Worm (Caenorhabditis elegans) whole organism, L1 larva: ENCODE measurements around the gene cee-1.
A peak's percentile ranks its signal among the peaks of the same experiment; 100 is the strongest.

ENCODE experiments used
- C16A3.4 ChIP-seq: fragments of 150-350 bp; optimal IDR thresholded peaks from 2 replicates; lab custom pipeline; 2014; ENCODE audit warnings: missing biosample characterization, missing genetic modification characterization
- F16B12.6 ChIP-seq: fragments of 150-350 bp; optimal IDR thresholded peaks from 2 replicates; lab custom pipeline; 2014; ENCODE audit warnings: missing biosample characterization, missing genetic modification characterization
- Y116A8C.19 ChIP-seq: sonication (generic microtip); optimal IDR thresholded peaks from 2 replicates; lab custom pipeline; 2016; ENCODE audit warnings: missing compliant biosample characterization, missing genetic modification characterization, borderline replicate concordance
- alr-1 ChIP-seq: fragments of 200-800 bp; sonication (Bioruptor generic); optimal IDR thresholded peaks from 2 replicates; lab custom pipeline; 2018; ENCODE audit warnings: borderline replicate concordance, mild to moderate bottlenecking, missing genetic modification characterization, missing compliant biosample characterization
- aly-2 ChIP-seq: fragments of 150-350 bp; optimal IDR thresholded peaks from 2 replicates; lab custom pipeline; 2014; ENCODE audit warnings: missing biosample characterization, missing genetic modification characterization
- blmp-1 ChIP-seq: fragments of 150-350 bp; optimal IDR thresholded peaks from 2 replicates; lab custom pipeline; 2014; ENCODE audit warnings: missing biosample characterization, missing genetic modification characterization
- ceh-82 ChIP-seq, 3 experiments: fragments of 150-350 bp in 1 of 3; sonication (generic microtip) in 2 of 3; optimal IDR thresholded peaks; 2 replicates each; lab custom pipeline; 2014 to 2017; ENCODE audit warnings: missing biosample characterization in 3 of 3, missing genetic modification characterization in 3 of 3
- ceh-90 ChIP-seq: sonication (generic microtip); optimal IDR thresholded peaks from 2 replicates; lab custom pipeline; 2016; ENCODE audit warnings: missing genetic modification characterization, missing compliant biosample characterization
- dpl-1 ChIP-seq, 3 experiments: fragments of 150-350 bp in 2 of 3; sonication (generic microtip) in 1 of 3; optimal IDR thresholded peaks; 2 replicates each; lab custom pipeline; 2014 to 2017; ENCODE audit warnings: missing biosample characterization in 3 of 3, missing genetic modification characterization in 3 of 3, missing genetic modification reagents in 3 of 3
- efl-1 ChIP-seq, 4 experiments: fragments of 150-350 bp; optimal IDR thresholded peaks in 3 of 4; peaks in 1 of 4; 1 replicate in 1 of 4; 2 replicates in 3 of 4; lab custom pipeline; 2014; ENCODE audit warnings: missing biosample characterization in 2 of 4, missing genetic modification characterization in 2 of 4, missing genetic modification reagents in 2 of 4
- ets-5 ChIP-seq: fragments of 200-800 bp; sonication (Bioruptor generic); IDR thresholded peaks from 2 replicates; pipeline ENCODE4 v1.3.6; 2022; ENCODE audit warnings: missing genetic modification characterization, missing compliant biosample characterization
- fkh-4 ChIP-seq: sonication (generic microtip); optimal IDR thresholded peaks from 2 replicates; lab custom pipeline; 2016; ENCODE audit warnings: missing compliant biosample characterization, missing genetic modification characterization, borderline replicate concordance
- fkh-8 ChIP-seq: sonication (generic microtip); optimal IDR thresholded peaks from 2 replicates; lab custom pipeline; 2016; ENCODE audit warnings: mild to moderate bottlenecking, missing genetic modification characterization, missing compliant biosample characterization
- fos-1 ChIP-seq: fragments of 150-350 bp; optimal IDR thresholded peaks from 2 replicates; lab custom pipeline; 2014; ENCODE audit warnings: missing biosample characterization, missing genetic modification characterization
- irx-1 ChIP-seq: sonication (generic microtip); optimal IDR thresholded peaks from 2 replicates; lab custom pipeline; 2016; ENCODE audit warnings: missing genetic modification characterization, missing compliant biosample characterization
- isw-1 ChIP-seq: fragments of 200-800 bp; sonication (Bioruptor generic); IDR thresholded peaks from 2 replicates; pipeline ENCODE4 v1.3.6; 2022; ENCODE audit warnings: missing genetic modification characterization, missing compliant biosample characterization
- lin-14 ChIP-seq: fragments of 200-800 bp; sonication (Bioruptor generic); optimal IDR thresholded peaks from 2 replicates; lab custom pipeline; 2018; ENCODE audit warnings: mild to moderate bottlenecking, missing genetic modification characterization, moderate library complexity, missing compliant biosample characterization
- lin-35 ChIP-seq, 2 experiments: fragments of 150-350 bp; optimal IDR thresholded peaks; 2 replicates each; lab custom pipeline; 2014; ENCODE audit warnings: missing biosample characterization in 2 of 2, missing genetic modification characterization in 2 of 2, missing genetic modification reagents in 2 of 2
- lir-3 ChIP-seq: sonication (generic microtip); optimal IDR thresholded peaks from 2 replicates; lab custom pipeline; 2016; ENCODE audit warnings: mild to moderate bottlenecking, missing genetic modification characterization, moderate library complexity, missing compliant biosample characterization; ENCODE audit not compliant: poor library complexity
- lsy-2 ChIP-seq, 2 experiments: fragments of 150-350 bp; optimal IDR thresholded peaks; 2 replicates each; lab custom pipeline; 2014; ENCODE audit warnings: missing biosample characterization in 2 of 2, missing genetic modification characterization in 2 of 2
- mep-1 ChIP-seq: fragments of 150-350 bp; optimal IDR thresholded peaks from 2 replicates; lab custom pipeline; 2014; ENCODE audit warnings: missing biosample characterization, missing genetic modification characterization
- nhr-11 ChIP-seq: fragments of 150-350 bp; optimal IDR thresholded peaks from 2 replicates; lab custom pipeline; 2014; ENCODE audit warnings: missing biosample characterization, missing genetic modification characterization
- nhr-19 ChIP-seq: fragments of 200-800 bp; sonication (Bioruptor generic); conservative IDR thresholded peaks from 2 replicates; pipeline ENCODE4 v1.3.6; 2022; ENCODE audit warnings: missing genetic modification characterization, missing compliant biosample characterization
- nhr-237 ChIP-seq: fragments of 150-350 bp; optimal IDR thresholded peaks from 2 replicates; lab custom pipeline; 2014; ENCODE audit warnings: missing biosample characterization, missing genetic modification characterization
- nhr-28 ChIP-seq: fragments of 150-350 bp; optimal IDR thresholded peaks from 2 replicates; lab custom pipeline; 2014; ENCODE audit warnings: missing biosample characterization, missing genetic modification characterization
- nhr-71 ChIP-seq: sonication (generic microtip); optimal IDR thresholded peaks from 2 replicates; lab custom pipeline; 2016; ENCODE audit warnings: mild to moderate bottlenecking, missing genetic modification characterization, moderate library complexity, missing compliant biosample characterization
- nhr-77 ChIP-seq: fragments of 150-350 bp; optimal IDR thresholded peaks from 2 replicates; lab custom pipeline; 2014; ENCODE audit warnings: missing biosample characterization, missing genetic modification characterization
- nhr-90 ChIP-seq: sonication (generic microtip); optimal IDR thresholded peaks from 2 replicates; lab custom pipeline; 2016; ENCODE audit warnings: mild to moderate bottlenecking, missing genetic modification characterization, missing compliant biosample characterization; ENCODE audit not compliant: poor library complexity
- pag-3 ChIP-seq: sonication (generic microtip); optimal IDR thresholded peaks from 2 replicates; lab custom pipeline; 2017; ENCODE audit warnings: missing genetic modification characterization, mild to moderate bottlenecking, missing compliant biosample characterization, antibody characterized with exemption, borderline replicate concordance; ENCODE audit not compliant: insufficient read depth
- pqm-1 ChIP-seq: sonication (generic microtip); optimal IDR thresholded peaks from 3 replicates; lab custom pipeline; 2017; ENCODE audit warnings: missing biosample characterization, missing genetic modification characterization
- skn-1 ChIP-seq: fragments of 150-350 bp; optimal IDR thresholded peaks from 2 replicates; lab custom pipeline; 2014; ENCODE audit warnings: missing biosample characterization, missing genetic modification characterization
- sox-4 ChIP-seq: sonication (generic microtip); optimal IDR thresholded peaks from 2 replicates; lab custom pipeline; 2016; ENCODE audit warnings: missing genetic modification characterization, missing compliant biosample characterization
- sptf-1 ChIP-seq: fragments of 150-350 bp; optimal IDR thresholded peaks from 2 replicates; lab custom pipeline; 2014; ENCODE audit warnings: missing biosample characterization, missing genetic modification characterization
- sup-37 ChIP-seq: fragments of 200-800 bp; sonication (Bioruptor generic); optimal IDR thresholded peaks from 2 replicates; lab custom pipeline; 2018; ENCODE audit warnings: mild to moderate bottlenecking, missing genetic modification characterization, missing compliant biosample characterization
- tbx-2 ChIP-seq: sonication (generic microtip); optimal IDR thresholded peaks from 2 replicates; lab custom pipeline; 2016; ENCODE audit warnings: missing genetic modification characterization, missing compliant biosample characterization
- unc-130 ChIP-seq: fragments of 150-350 bp; optimal IDR thresholded peaks from 2 replicates; lab custom pipeline; 2017; ENCODE audit warnings: missing biosample characterization, missing genetic modification characterization, inconsistent platforms
- unc-30 ChIP-seq: sonication (generic microtip); optimal IDR thresholded peaks from 2 replicates; lab custom pipeline; 2017; ENCODE audit warnings: missing biosample characterization, missing genetic modification characterization
- unc-62 ChIP-seq: fragments of 150-350 bp; optimal IDR thresholded peaks from 2 replicates; lab custom pipeline; 2014; ENCODE audit warnings: missing biosample characterization, missing genetic modification reagents, missing genetic modification characterization
- unc-86 ChIP-seq: sonication (generic microtip); optimal IDR thresholded peaks from 2 replicates; lab custom pipeline; 2016; ENCODE audit warnings: missing genetic modification characterization, missing compliant biosample characterization
- xbp-1 ChIP-seq: sonication (generic microtip); optimal IDR thresholded peaks from 2 replicates; lab custom pipeline; 2016; ENCODE audit warnings: missing genetic modification characterization, missing compliant biosample characterization
- zag-1 ChIP-seq: fragments of 150-350 bp; optimal IDR thresholded peaks from 2 replicates; lab custom pipeline; 2014; ENCODE audit warnings: missing biosample characterization, missing genetic modification characterization

Gene cee-1

DNA sequence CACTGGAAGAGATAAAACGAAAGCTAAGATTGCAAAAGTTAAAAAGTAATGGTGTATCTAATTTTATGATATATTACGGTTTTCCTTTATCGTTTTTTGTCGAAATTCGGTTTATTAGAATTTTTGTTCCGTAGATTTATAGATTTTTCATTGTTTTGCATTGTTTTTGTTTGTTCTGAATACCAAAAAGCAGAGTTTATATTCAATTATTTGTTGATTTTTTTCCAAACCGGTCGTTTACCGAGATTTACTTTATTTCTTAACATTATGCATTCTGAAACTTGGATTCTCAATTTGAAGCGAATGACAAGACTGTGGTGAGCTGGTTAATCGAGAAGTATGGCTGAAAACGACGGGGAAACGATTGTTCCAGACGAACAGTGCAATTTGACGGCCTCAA is 24.5 kb downstream of the cee-1 start, which contains the start of gene fsn-1:
TSS of gene fsn-1 (plus strand) at position 301 of the 400 bp plus-strand sequence.
- TF ChIP-seq pag-3, result no peak
- no peak for TF ChIP-seq ets-5 (GFP tag; lab: Robert Waterston, UW)
- TF ChIP-seq unc-30, result no peak
- no peak for TF ChIP-seq nhr-11 (tag; lab: Kevin White, UChicago)
- no peak for TF ChIP-seq sptf-1 (tag; lab: Kevin White, UChicago)
- TF ChIP-seq Y116A8C.19, result no peak
- no peak for TF ChIP-seq sup-37 (GFP tag; lab: Kevin White, UChicago)
- TF ChIP-seq pqm-1, result no peak
- no peak for TF ChIP-seq unc-86 (tag; lab: Kevin White, UChicago)
- TF ChIP-seq C16A3.4 (tag; lab: Kevin White, UChicago), result no peak
- TF ChIP-seq irx-1 (tag; lab: Kevin White, UChicago), result no peak
- TF ChIP-seq sox-4 (tag; lab: Kevin White, UChicago), result no peak
- no peak for TF ChIP-seq fkh-8
- no peak for TF ChIP-seq ceh-90
- no peak for TF ChIP-seq nhr-19 (GFP tag; lab: Robert Waterston, UW)
- TF ChIP-seq F16B12.6 (tag; lab: Kevin White, UChicago), result no peak
- TF ChIP-seq, all 84 proteins: peak for 0

DNA sequence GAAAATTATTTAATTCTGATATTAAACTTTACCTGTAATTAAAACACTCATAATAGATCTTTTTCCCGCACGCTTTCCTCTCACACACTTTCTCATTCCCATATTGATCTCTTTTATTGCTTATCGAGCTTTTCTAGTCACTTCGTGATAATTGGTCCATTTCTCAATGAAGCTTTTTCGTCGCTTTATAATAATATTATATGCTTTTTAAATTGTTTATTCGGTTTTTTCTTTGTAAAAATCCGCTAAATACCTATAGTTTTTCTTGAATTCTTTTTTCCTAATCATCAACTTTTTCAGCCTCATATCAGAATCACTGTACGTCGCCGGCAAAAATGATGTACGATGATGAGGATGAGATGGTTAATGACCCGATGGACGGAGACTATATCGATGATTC is 26.8 kb downstream of the cee-1 start, which contains the start of gene rpb-2:
TSS of gene rpb-2 (plus strand) at position 301 of the 400 bp plus-strand sequence.
- no peak for TF ChIP-seq unc-130 (tag; lab: Kevin White, UChicago)
- TF ChIP-seq efl-1 (optimal IDR thresholded peaks at IDR 0.05; lab: Kevin White, UChicago), result no peak
- TF ChIP-seq efl-1 (GFP tag; optimal IDR thresholded peaks at IDR 0.05 in 1 of 2; lab: Kevin White, UChicago), result peak in 1 of 2 experiments; percentile 35

DNA sequence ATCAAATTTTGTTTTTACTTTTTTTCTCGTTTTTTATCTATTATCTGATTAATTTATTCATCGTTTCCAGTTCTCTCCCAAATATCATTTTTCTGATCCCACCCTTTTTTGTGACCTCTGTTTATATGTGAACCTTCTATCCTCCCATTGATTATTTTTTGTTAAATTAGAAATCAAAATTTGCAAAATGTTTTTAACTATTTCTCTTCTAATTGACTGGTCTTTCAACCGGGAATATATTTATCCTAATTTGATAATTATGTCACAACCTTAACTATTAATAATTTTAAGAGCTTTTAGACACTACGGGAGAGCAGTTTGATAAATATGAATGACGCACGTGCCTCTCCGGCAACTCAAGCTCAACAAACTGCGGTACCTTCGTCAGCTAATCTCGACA is 31.7 kb downstream of the cee-1 start, which contains the start of gene ntl-9:
TSS of gene ntl-9 (plus strand) at position 301 of the 400 bp plus-strand sequence.
- no peak for TF ChIP-seq aly-2 (tag; lab: Kevin White, UChicago)
- TF ChIP-seq, all 84 proteins: peak for 0

DNA sequence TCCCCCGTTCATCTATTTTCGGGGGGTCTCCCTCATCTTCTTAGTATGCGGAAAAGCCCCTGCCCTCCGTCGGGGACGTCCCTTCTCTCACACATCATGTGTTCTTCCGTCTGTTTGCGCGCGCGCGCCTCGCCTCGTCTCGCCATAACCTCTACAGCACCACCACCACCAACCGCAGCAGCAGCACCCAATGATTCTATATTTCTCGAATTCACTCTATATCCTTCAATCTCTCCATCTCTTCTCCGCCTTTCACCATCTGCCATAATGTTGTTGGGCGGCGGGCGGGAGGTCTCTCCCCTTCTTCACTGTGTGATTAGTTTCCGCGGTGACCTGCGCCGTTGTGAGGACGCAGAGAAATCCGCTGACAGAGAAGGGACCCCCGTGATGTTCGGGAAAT is 34.9 kb downstream of the cee-1 start:
- TF ChIP-seq dpl-1 (GFP tag; optimal IDR thresholded peaks at IDR 0.05; lab: Kevin White, UChicago) (no peak), unc-86 (tag; lab: Kevin White, UChicago) (peak; percentile 7), isw-1 (GFP tag; lab: Robert Waterston, UW) (0 out of 2 replicates have a peak, but pooled peaks have one; percentile 10), mep-1 (tag; lab: Kevin White, UChicago) (peak; percentile 2), nhr-71 (tag; lab: Kevin White, UChicago) (peak; percentile 0), alr-1 (tag; lab: Kevin White, UChicago) (no peak), lin-14 (GFP tag; lab: Kevin White, UChicago) (peak; percentile 4), ceh-82 (tag; optimal IDR thresholded peaks at IDR 0.05; lab: Kevin White, UChicago) (peak in 1 of 3 experiments; percentile 0)

DNA sequence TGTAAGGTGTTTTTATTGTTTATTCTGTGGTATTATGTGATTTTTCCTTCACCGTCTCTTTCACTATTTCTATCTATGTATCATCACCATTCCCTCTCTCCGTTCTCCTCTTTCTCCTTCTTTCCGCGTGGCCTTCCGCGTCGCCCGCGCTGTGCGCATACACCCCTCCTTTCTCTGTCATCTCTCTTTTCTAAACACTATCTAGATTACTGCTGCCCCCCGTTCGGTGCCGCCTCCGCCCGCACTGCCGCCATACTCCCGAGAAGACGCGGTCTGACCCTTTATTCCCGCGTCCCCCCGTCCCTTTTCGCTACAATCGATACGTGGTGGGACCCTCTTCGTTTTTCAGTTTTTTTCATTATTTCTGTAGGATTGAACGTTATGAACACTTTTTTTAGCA is 36.1 kb downstream of the cee-1 start:
- TF ChIP-seq lin-35 (GFP tag; optimal IDR thresholded peaks at IDR 0.05; lab: Kevin White, UChicago), result no peak
- TF ChIP-seq blmp-1 (tag; lab: Kevin White, UChicago), result peak; percentile 12

DNA sequence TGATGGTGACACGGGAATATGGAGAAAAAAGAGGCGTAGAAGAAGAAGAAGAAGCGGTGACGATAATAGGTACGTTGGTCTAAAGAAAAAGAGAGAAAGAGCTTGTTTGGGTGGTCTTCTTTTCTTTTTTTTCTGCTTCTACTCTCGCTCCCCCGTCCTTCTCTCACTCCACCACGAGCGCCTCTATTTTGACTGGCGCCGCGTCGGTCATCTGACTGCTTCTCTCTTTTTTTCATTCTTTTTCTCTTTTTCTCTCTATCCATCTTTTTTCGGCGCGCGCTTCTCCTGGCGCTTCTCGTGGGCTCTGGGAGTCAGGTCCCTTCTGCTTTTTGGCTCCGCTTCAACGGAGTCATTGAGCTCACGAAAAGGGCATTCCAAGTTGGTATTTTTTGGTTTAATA is 37.8 kb downstream of the cee-1 start:
- TF ChIP-seq lsy-2 (tag; optimal IDR thresholded peaks at IDR 0.05; lab: Kevin White, UChicago) (peak; percentile 25 to 57), nhr-237 (tag; lab: Kevin White, UChicago) (no peak), nhr-90 (tag; lab: Kevin White, UChicago) (no peak), nhr-77 (tag; lab: Kevin White, UChicago) (no peak), skn-1 (tag; lab: Kevin White, UChicago) (no peak), tbx-2 (tag; lab: Kevin White, UChicago) (peak; percentile 32), ceh-90 (no peak), F16B12.6 (tag; lab: Kevin White, UChicago) (no peak), fkh-4 (no peak), nhr-11 (tag; lab: Kevin White, UChicago) (no peak), unc-62 (no peak), zag-1 (no peak), lir-3 (tag; lab: Kevin White, UChicago) (no peak), nhr-28 (no peak), unc-130 (tag; lab: Kevin White, UChicago) (no peak), alr-1 (tag; lab: Kevin White, UChicago) (no peak), mep-1 (tag; lab: Kevin White, UChicago) (peak; percentile 43), Y116A8C.19 (no peak), sox-4 (tag; lab: Kevin White, UChicago) (no peak), unc-86 (tag; lab: Kevin White, UChicago) (peak; percentile 49), nhr-19 (GFP tag; lab: Robert Waterston, UW) (no peak), xbp-1 (tag; lab: Kevin White, UChicago) (peak; percentile 16), fos-1 (tag; lab: Kevin White, UChicago) (no peak)
